Fruit fly (Drosophila melanogaster) whole organism, prepupa: ENCODE data around the gene MICU3.

Source experiments
- Blimp-1 ChIP-seq: fragments of 200-800 bp; sonication (Bioruptor generic); optimal IDR thresholded peaks from 3 replicates; lab custom pipeline; 2017; ENCODE audit warnings: missing biosample characterization, missing genetic modification characterization, mild to moderate bottlenecking, moderate library complexity, missing genetic modification reagents
- CG10631 ChIP-seq: fragments of 200-800 bp; sonication (Bioruptor generic); optimal IDR thresholded peaks from 2 replicates; lab custom pipeline; 2016; ENCODE audit warnings: missing biosample characterization, missing genetic modification characterization
- CG4318 ChIP-seq: fragments of 200-800 bp; sonication (Bioruptor generic); optimal IDR thresholded peaks from 3 replicates; lab custom pipeline; 2017; ENCODE audit warnings: missing biosample characterization, mild to moderate bottlenecking, missing genetic modification characterization
- CG6163 ChIP-seq: fragments of 200-800 bp; sonication (Bioruptor generic); IDR thresholded peaks from 3 replicates; pipeline ENCODE4 v1.3.6; 2022; ENCODE audit warnings: missing biosample characterization, missing genetic modification characterization
- CG6808 ChIP-seq: fragments of 200-800 bp; sonication (Bioruptor generic); optimal IDR thresholded peaks from 3 replicates; lab custom pipeline; 2017; ENCODE audit warnings: missing biosample characterization, missing genetic modification characterization, mild to moderate bottlenecking, moderate library complexity, missing genetic modification reagents
- CG6854 ChIP-seq: fragments of 200-800 bp; sonication (Bioruptor generic); optimal IDR thresholded peaks from 2 replicates; lab custom pipeline; 2017; ENCODE audit warnings: missing biosample characterization, mild to moderate bottlenecking, missing genetic modification characterization
- CG8119 ChIP-seq: fragments of 200-800 bp; sonication (Bioruptor generic); IDR thresholded peaks from 3 replicates; pipeline ENCODE4 v1.3.6; 2022; ENCODE audit warnings: missing biosample characterization, missing genetic modification characterization
- CG8632 ChIP-seq: fragments of 200-800 bp; sonication (Bioruptor generic); optimal IDR thresholded peaks from 3 replicates; lab custom pipeline; 2016; ENCODE audit warnings: missing biosample characterization, missing genetic modification characterization
- Gug ChIP-seq: fragments of 200-800 bp; sonication (Bioruptor generic); IDR thresholded peaks from 2 replicates; pipeline ENCODE4 v1.3.6; 2022; ENCODE audit warnings: missing biosample characterization, missing genetic modification characterization
- acj6 ChIP-seq: fragments of 200-800 bp; sonication (Bioruptor generic); optimal IDR thresholded peaks from 3 replicates; lab custom pipeline; 2016; ENCODE audit warnings: missing biosample characterization, missing genetic modification characterization
- dac ChIP-seq: fragments of 200-800 bp; sonication (Bioruptor generic); optimal IDR thresholded peaks from 2 replicates; lab custom pipeline; 2017; ENCODE audit warnings: missing biosample characterization, mild to moderate bottlenecking, missing genetic modification characterization
- fd85E ChIP-seq: fragments of 200-800 bp; sonication (Bioruptor generic); optimal IDR thresholded peaks from 3 replicates; lab custom pipeline; 2016; ENCODE audit warnings: missing biosample characterization, missing genetic modification characterization
- salr ChIP-seq, 2 experiments: fragments of 200-800 bp; sonication (Bioruptor generic); optimal IDR thresholded peaks; 3 replicates each; lab custom pipeline; 2016 to 2018; ENCODE audit warnings: missing biosample characterization in 2 of 2, missing genetic modification characterization in 2 of 2, mild to moderate bottlenecking in 1 of 2

DNA sequence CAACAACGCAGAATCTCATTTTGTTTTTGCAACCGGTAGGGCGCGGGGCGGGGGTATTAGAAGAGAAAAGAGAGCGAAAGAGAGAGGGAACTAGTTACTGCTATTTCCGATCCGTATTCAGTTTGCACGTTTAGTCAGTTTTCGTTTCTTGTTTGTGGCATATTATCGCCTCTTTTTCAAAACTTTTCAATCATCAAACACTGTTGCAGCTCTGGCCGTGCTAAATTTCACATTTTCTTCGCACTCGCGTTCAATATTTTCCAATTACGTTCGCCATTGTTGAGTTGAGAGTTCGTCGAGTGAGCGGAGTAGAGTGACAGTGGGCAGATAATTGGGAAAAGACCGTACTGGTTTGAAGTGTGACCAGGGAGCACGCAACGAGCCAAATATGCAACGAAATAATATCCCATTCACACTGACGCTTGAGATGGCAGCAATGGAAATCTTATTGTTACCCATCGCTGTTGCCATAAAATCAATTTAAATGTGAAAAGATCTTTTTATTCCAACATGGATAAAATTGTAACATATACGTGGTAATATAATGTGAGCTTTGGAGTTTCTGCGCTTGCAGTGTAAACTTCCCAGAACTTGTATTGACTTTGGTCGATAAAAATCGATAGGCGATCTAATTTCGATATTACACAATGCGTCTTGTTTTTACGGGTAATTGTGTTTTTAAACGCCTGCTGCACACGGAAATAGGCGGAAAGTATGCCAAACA lies 14.0 kb downstream of the MICU3 start, which contains the start of the genes Ire1 and Mrm2:
- TF ChIP-seq CG6808 (GFP tag; lab: Kevin White, UChicago) (peak; percentile 32), Blimp-1 (no peak), Gug (peak; percentile 67), CG8119 (no peak; the same call in 2 of the 3 replicates), acj6 (peak; percentile 77), dac (GFP tag; lab: Kevin White, UChicago) (peak; percentile 50), CG6854 (GFP tag; lab: Kevin White, UChicago) (peak; percentile 71), CG6163 (GFP tag; lab: Robert Waterston, UW) (peak; percentile 64), fd85E (GFP tag; lab: Kevin White, UChicago) (no peak), CG4318 (GFP tag; lab: Kevin White, UChicago) (no peak), CG10631 (GFP tag; lab: Kevin White, UChicago) (peak; percentile 80), salr (GFP tag; optimal IDR thresholded peaks at IDR 0.05; lab: Kevin White, UChicago) (peak; percentile 23 to 29), CG8632 (GFP tag; lab: Kevin White, UChicago) (peak; percentile 31)
